Worm (Caenorhabditis elegans): ENCODE results near the gene srz-44.
"Not testable (repeated sequence)": the region's sequence is repeated elsewhere in the genome, so short reads cannot be mapped to it uniquely, and the experiment has no call there.

The srz-44 gene

ce11 chrV:15674899-15675298, 36.1 kb upstream of the srz-44 start:
- TF ChIP-seq irx-1 (tag; optimal IDR thresholded peaks at IDR 0.05), result no peak
- TF ChIP-seq sox-4 (tag; optimal IDR thresholded peaks at IDR 0.05), result no peak
- no peak for TF ChIP-seq lin-39 (tag; optimal IDR thresholded peaks at IDR 0.05)
- TF ChIP-seq blmp-1 (tag; optimal IDR thresholded peaks at IDR 0.05), result no peak
- no peak for TF ChIP-seq ceh-90 (tag; optimal IDR thresholded peaks at IDR 0.05)
- TF ChIP-seq tlp-1 (tag; optimal IDR thresholded peaks at IDR 0.05), result no peak
- no peak for TF ChIP-seq fkh-8 (tag; optimal IDR thresholded peaks at IDR 0.05)
- no peak for TF ChIP-seq grh-1 (GFP tag; IDR thresholded peaks at IDR 0.05)
- no peak for TF ChIP-seq dsc-1 (tag; optimal IDR thresholded peaks at IDR 0.05)
- TF ChIP-seq lin-13 (GFP tag; optimal IDR thresholded peaks at IDR 0.05), result no peak
- TF ChIP-seq unc-98 (GFP tag; IDR thresholded peaks at IDR 0.05), result no peak
- TF ChIP-seq sptf-1 (tag; optimal IDR thresholded peaks at IDR 0.05), result no peak

ce11 chrV:15673707-15674106, 35.0 kb upstream of the srz-44 start, which contains the start of gene nhr-51:
nhr-51 (plus strand) TSS chrV:15674007.
- no peak for TF ChIP-seq grh-1 (GFP tag; IDR thresholded peaks at IDR 0.05)
- TF ChIP-seq elt-2 (tag; optimal IDR thresholded peaks at IDR 0.05), result no peak
- no peak for TF ChIP-seq skn-1 (tag; optimal IDR thresholded peaks at IDR 0.05)
- TF ChIP-seq ceh-88 (GFP tag; IDR thresholded peaks at IDR 0.05), result no peak
- TF ChIP-seq snu-23 (GFP tag; optimal IDR thresholded peaks at IDR 0.05), result no peak
- no peak for TF ChIP-seq rnt-1 (tag; optimal IDR thresholded peaks at IDR 0.05)
- TF ChIP-seq zip-4 (GFP tag; optimal IDR thresholded peaks at IDR 0.05), result no peak
- no peak for TF ChIP-seq sptf-1 (tag; optimal IDR thresholded peaks at IDR 0.05)
- TF ChIP-seq unc-98 (GFP tag; IDR thresholded peaks at IDR 0.05), result no peak
- TF ChIP-seq mep-1 (tag; optimal IDR thresholded peaks at IDR 0.05), result no peak
- TF ChIP-seq fos-1 (tag; optimal IDR thresholded peaks at IDR 0.05), result no peak
- no peak for TF ChIP-seq C16A3.4 (tag; optimal IDR thresholded peaks at IDR 0.05)
- no peak for TF ChIP-seq pax-3 (tag; optimal IDR thresholded peaks at IDR 0.05)

ce11 chrV:15670139-15670538, 31.4 kb upstream of the srz-44 start, which contains the start of gene K06B4.15:
K06B4.15 (plus strand) TSS chrV:15670439.
- TF ChIP-seq egl-13 (tag; optimal IDR thresholded peaks at IDR 0.05); dpl-1 (GFP tag; optimal IDR thresholded peaks at IDR 0.05); elt-2 (tag; optimal IDR thresholded peaks at IDR 0.05): not testable (repeated sequence)

- TF ChIP-seq sup-37 (GFP tag; optimal IDR thresholded peaks at IDR 0.05), result no peak
- no peak for TF ChIP-seq sptf-1 (tag; optimal IDR thresholded peaks at IDR 0.05)
- TF ChIP-seq unc-62 (GFP tag; optimal IDR thresholded peaks at IDR 0.05), result no peak
- no peak for TF ChIP-seq nhr-28 (tag; optimal IDR thresholded peaks at IDR 0.05)
- TF ChIP-seq alr-1 (tag; optimal IDR thresholded peaks at IDR 0.05; ENCODE audit: borderline replicate concordance), result no peak
- TF ChIP-seq C04F5.9 (tag; optimal IDR thresholded peaks at IDR 0.05), result no peak
- TF ChIP-seq aha-1 (tag; optimal IDR thresholded peaks at IDR 0.05), result no peak
- no peak for TF ChIP-seq nhr-19 (GFP tag; conservative IDR thresholded peaks at IDR 0.05)
- TF ChIP-seq ceh-63 (GFP tag; optimal IDR thresholded peaks at IDR 0.05), result no peak
- TF ChIP-seq ztf-11 (tag; optimal IDR thresholded peaks at IDR 0.05), result no peak
- TF ChIP-seq grh-1 (GFP tag; IDR thresholded peaks at IDR 0.05), result no peak
- no peak for TF ChIP-seq isw-1 (GFP tag; IDR thresholded peaks at IDR 0.05)
- no peak for TF ChIP-seq zip-4 (GFP tag; optimal IDR thresholded peaks at IDR 0.05)
- TF ChIP-seq mab-9 (GFP tag; IDR thresholded peaks at IDR 0.05), result no peak
- TF ChIP-seq nhr-11 (tag; optimal IDR thresholded peaks at IDR 0.05), result no peak
- TF ChIP-seq lin-14 (GFP tag; optimal IDR thresholded peaks at IDR 0.05), result no peak
- no peak for TF ChIP-seq unc-98 (GFP tag; IDR thresholded peaks at IDR 0.05)
- no peak for TF ChIP-seq C34B4.2 (tag; optimal IDR thresholded peaks at IDR 0.05)
- no peak for TF ChIP-seq lin-39 (tag; optimal IDR thresholded peaks at IDR 0.05)
Measured at ce11 chrV:15668870-15669269, 30.1 kb upstream of the srz-44 start, which contains the start of gene K06B4.4. K06B4.4 (plus strand) TSS chrV:15669170.
